Fruit fly (Drosophila melanogaster) whole organism, embryonic: Measurements from ENCODE around the gene Nup93-1.
A peak's percentile ranks its signal among the peaks of the same experiment; 100 is the strongest.

Experiments used
- Atf3 ChIP-seq: fragments of 200-800 bp; sonication (Bioruptor generic); optimal IDR thresholded peaks from 3 replicates; lab custom pipeline; 2016; ENCODE audit warnings: missing biosample characterization, missing genetic modification characterization
- Atf6 ChIP-seq: fragments of 200-800 bp; sonication (Bioruptor generic); IDR thresholded peaks from 2 replicates; pipeline ENCODE4 v1.3.6; 2022; ENCODE audit warnings: missing biosample characterization, missing genetic modification characterization
- CG10147 ChIP-seq: fragments of 200-800 bp; sonication (Bioruptor generic); optimal IDR thresholded peaks from 2 replicates; lab custom pipeline; 2019; ENCODE audit warnings: missing biosample characterization, mild to moderate bottlenecking, missing genetic modification characterization, moderate library complexity
- CG10274 ChIP-seq: fragments of 200-800 bp; sonication (Bioruptor generic); optimal IDR thresholded peaks from 3 replicates; lab custom pipeline; 2017; ENCODE audit warnings: missing biosample characterization, mild to moderate bottlenecking, missing genetic modification characterization
- CG10431 ChIP-seq: fragments of 200-800 bp; sonication (Bioruptor generic); optimal IDR thresholded peaks from 3 replicates; lab custom pipeline; 2018; ENCODE audit warnings: missing biosample characterization, mild to moderate bottlenecking, missing genetic modification characterization
- CG10979 ChIP-seq: fragments of 200-800 bp; sonication (Bioruptor generic); optimal IDR thresholded peaks from 2 replicates; lab custom pipeline; 2018; ENCODE audit warnings: missing biosample characterization, mild to moderate bottlenecking, missing genetic modification characterization, moderate library complexity
- CG11085 ChIP-seq: fragments of 200-800 bp; sonication (Bioruptor generic); IDR thresholded peaks from 2 replicates; pipeline ENCODE4 v1.3.6; 2022; ENCODE audit warnings: missing biosample characterization, missing genetic modification characterization
- CG12104 ChIP-seq: fragments of 200-800 bp; sonication (Bioruptor generic); optimal IDR thresholded peaks from 3 replicates; lab custom pipeline; 2016; ENCODE audit warnings: missing biosample characterization, missing genetic modification characterization
- CG12236 ChIP-seq: fragments of 200-800 bp; sonication (Bioruptor generic); optimal IDR thresholded peaks from 2 replicates; lab custom pipeline; 2016; ENCODE audit warnings: missing biosample characterization, missing genetic modification characterization
- CG15011 ChIP-seq: fragments of 200-800 bp; sonication (Bioruptor generic); optimal IDR thresholded peaks from 3 replicates; lab custom pipeline; 2018; ENCODE audit warnings: missing biosample characterization, mild to moderate bottlenecking, missing genetic modification characterization
- CG17912 ChIP-seq: fragments of 200-800 bp; sonication (Bioruptor generic); optimal IDR thresholded peaks from 2 replicates; lab custom pipeline; 2018; ENCODE audit warnings: missing biosample characterization, mild to moderate bottlenecking, missing genetic modification characterization
- CG18764 ChIP-seq: fragments of 200-800 bp; sonication (Bioruptor generic); optimal IDR thresholded peaks from 3 replicates; lab custom pipeline; 2016; ENCODE audit warnings: missing biosample characterization, missing genetic modification characterization
- CG2712 ChIP-seq: fragments of 200-800 bp; optimal IDR thresholded peaks from 3 replicates; lab custom pipeline; 2019; ENCODE audit warnings: missing biosample characterization, mild to moderate bottlenecking, missing genetic modification characterization, moderate library complexity
- CG2889 ChIP-seq: fragments of 200-800 bp; sonication (Bioruptor generic); IDR thresholded peaks from 3 replicates; pipeline ENCODE4 v1.3.6; 2022; ENCODE audit warnings: missing biosample characterization, missing genetic modification characterization
- CG30431 ChIP-seq: fragments of 200-800 bp; sonication (Bioruptor generic); optimal IDR thresholded peaks from 2 replicates; lab custom pipeline; 2017; ENCODE audit warnings: missing biosample characterization, missing genetic modification characterization
- CG34422 ChIP-seq: fragments of 200-800 bp; sonication (Bioruptor generic); IDR thresholded peaks from 3 replicates; pipeline ENCODE4 v1.3.6; 2022; ENCODE audit warnings: missing biosample characterization, missing genetic modification characterization
- CG3726 ChIP-seq: fragments of 200-800 bp; sonication (Bioruptor generic); IDR thresholded peaks from 3 replicates; pipeline ENCODE4, ENCODE4 v1.3.6; 2022; ENCODE audit warnings: missing biosample characterization, missing genetic modification characterization
- CG3838 ChIP-seq: fragments of 200-800 bp; sonication (Bioruptor generic); optimal IDR thresholded peaks from 3 replicates; lab custom pipeline; 2016; ENCODE audit warnings: missing biosample characterization, missing genetic modification characterization
- CG4360 ChIP-seq: fragments of 200-800 bp; sonication (Bioruptor generic); IDR thresholded peaks from 2 replicates; pipeline ENCODE4 v1.3.6; 2022; ENCODE audit warnings: missing biosample characterization, missing genetic modification characterization
- CG4617 ChIP-seq: fragments of 200-800 bp; sonication (Bioruptor generic); optimal IDR thresholded peaks from 3 replicates; lab custom pipeline; 2016; ENCODE audit warnings: missing biosample characterization, missing genetic modification characterization, borderline replicate concordance
- Camta ChIP-seq: fragments of 200-800 bp; sonication (Bioruptor generic); optimal IDR thresholded peaks from 2 replicates; lab custom pipeline; 2016; ENCODE audit warnings: missing biosample characterization, missing genetic modification characterization
- D ChIP-seq, 2 experiments: fragments of 200-800 bp in 1 of 2; fragments of >200 bp in 1 of 2; sonication (Bioruptor generic) in 1 of 2; optimal IDR thresholded peaks; 2 replicates in 1 of 2; 3 replicates in 1 of 2; lab custom pipeline; 2017; ENCODE audit warnings: mild to moderate bottlenecking in 1 of 2, missing biosample characterization in 1 of 2, missing genetic modification characterization in 1 of 2, missing genetic modification reagents in 1 of 2
- Dref ChIP-seq: fragments of 200-800 bp; sonication (Bioruptor generic); IDR thresholded peaks from 2 replicates; pipeline ENCODE4 v1.3.6; 2022; ENCODE audit warnings: missing biosample characterization, missing genetic modification characterization
- Drgx ChIP-seq: fragments of 200-800 bp; sonication (Bioruptor generic); IDR thresholded peaks from 2 replicates; pipeline ENCODE4 v1.3.6; 2022; ENCODE audit warnings: missing biosample characterization, missing genetic modification characterization
- E2f1 ChIP-seq: fragments of 200-800 bp; sonication (Bioruptor generic); IDR thresholded peaks from 2 replicates; pipeline ENCODE4 v1.3.6; 2022; ENCODE audit warnings: missing biosample characterization, missing genetic modification characterization
- Ets65A ChIP-seq: fragments of 200-800 bp; sonication (Bioruptor generic); peaks from one replicate; lab custom pipeline; 2016; ENCODE audit warnings: missing biosample characterization, missing genetic modification characterization
- Hr39 ChIP-seq: fragments of >200 bp; optimal IDR thresholded peaks from 2 replicates; lab custom pipeline; 2017
- MESR4 ChIP-seq: fragments of 200-800 bp; sonication (Bioruptor generic); optimal IDR thresholded peaks from 2 replicates; lab custom pipeline; 2018; ENCODE audit warnings: missing biosample characterization, mild to moderate bottlenecking, missing genetic modification characterization, moderate library complexity
- Med ChIP-seq: fragments of 200-800 bp; sonication (Bioruptor generic); peaks from one replicate; lab custom pipeline; 2016; ENCODE audit warnings: missing biosample characterization, missing genetic modification characterization, mild to moderate bottlenecking, inconsistent platforms, moderate library complexity
- NC2β ChIP-seq: fragments of 200-800 bp; sonication (Bioruptor generic); optimal IDR thresholded peaks from 2 replicates; lab custom pipeline; 2016; ENCODE audit warnings: missing biosample characterization, missing genetic modification characterization
- Usf ChIP-seq: fragments of 200-800 bp; sonication (Bioruptor generic); optimal IDR thresholded peaks from 2 replicates; lab custom pipeline; 2017; ENCODE audit warnings: missing genotype, missing biosample characterization, missing genetic modification characterization
- az2 ChIP-seq: fragments of 200-800 bp; sonication (Bioruptor generic); optimal IDR thresholded peaks from 3 replicates; lab custom pipeline; 2016; ENCODE audit warnings: missing biosample characterization, missing genetic modification characterization
- corto ChIP-seq: fragments of 200-800 bp; sonication (Bioruptor generic); optimal IDR thresholded peaks from 2 replicates; lab custom pipeline; 2016; ENCODE audit warnings: missing biosample characterization, mild to moderate bottlenecking, missing genetic modification characterization, moderate library complexity
- ems ChIP-seq: fragments of 200-800 bp; sonication (Bioruptor generic); optimal IDR thresholded peaks from 3 replicates; lab custom pipeline; 2016; ENCODE audit warnings: missing biosample characterization, missing genetic modification characterization
- gsb-n ChIP-seq: fragments of 200-800 bp; sonication (Bioruptor generic); optimal IDR thresholded peaks from 3 replicates; lab custom pipeline; 2018; ENCODE audit warnings: missing biosample characterization, mild to moderate bottlenecking, missing genetic modification characterization
- ham ChIP-seq: fragments of 200-800 bp; sonication (Bioruptor generic); IDR thresholded peaks from 2 replicates; pipeline ENCODE4 v1.3.6; 2022; ENCODE audit warnings: missing biosample characterization, missing genetic modification characterization
- ken ChIP-seq: fragments of 200-800 bp; sonication (Bioruptor generic); IDR thresholded peaks from 3 replicates; pipeline ENCODE4 v1.3.6; 2022; ENCODE audit warnings: missing biosample characterization, missing genetic modification characterization
- mam ChIP-seq: fragments of 200-800 bp; sonication (Bioruptor generic); optimal IDR thresholded peaks from 3 replicates; lab custom pipeline; 2016; ENCODE audit warnings: missing biosample characterization, missing genetic modification characterization
- onecut ChIP-seq: fragments of 200-800 bp; sonication (Bioruptor generic); IDR thresholded peaks from 2 replicates; pipeline ENCODE4 v1.3.6; 2022; ENCODE audit warnings: missing biosample characterization, missing genetic modification characterization
- p53 ChIP-seq: fragments of 200-800 bp; sonication (Bioruptor generic); optimal IDR thresholded peaks from 2 replicates; lab custom pipeline; 2016; ENCODE audit warnings: missing biosample characterization, missing genetic modification characterization
- pan ChIP-seq, 4 experiments: fragments of >200 bp in 3 of 4; fragments of 200-800 bp in 1 of 4; sonication (Bioruptor generic) in 1 of 4; optimal IDR thresholded peaks in 3 of 4; IDR thresholded peaks in 1 of 4; 2 replicates each; pipeline versions ENCODE4 v1.3.6 to Lab custom; 2017 to 2022; ENCODE audit warnings: missing biosample characterization in 2 of 4, missing genetic modification characterization in 2 of 4, mixed read lengths in 1 of 4
- pho ChIP-seq: fragments of 200-800 bp; sonication (Bioruptor generic); optimal IDR thresholded peaks from 2 replicates; lab custom pipeline; 2016; ENCODE audit warnings: missing biosample characterization, missing genetic modification characterization
- pnt ChIP-seq: fragments of 200-800 bp; sonication (Bioruptor generic); optimal IDR thresholded peaks from 3 replicates; lab custom pipeline; 2016; ENCODE audit warnings: missing biosample characterization, missing genetic modification characterization
- psq ChIP-seq: fragments of 200-800 bp; sonication (Bioruptor generic); optimal IDR thresholded peaks from 2 replicates; lab custom pipeline; 2017; ENCODE audit warnings: missing biosample characterization, missing genetic modification characterization
- run ChIP-seq: fragments of 200-800 bp; sonication (Bioruptor generic); optimal IDR thresholded peaks from 3 replicates; lab custom pipeline; 2018; ENCODE audit warnings: missing biosample characterization, mild to moderate bottlenecking, missing genetic modification characterization
- slbo ChIP-seq: fragments of 200-800 bp; sonication (Bioruptor generic); IDR thresholded peaks from 2 replicates; pipeline ENCODE4 v1.3.6; 2022; ENCODE audit warnings: missing biosample characterization, missing genetic modification characterization
- sqz ChIP-seq: fragments of 200-800 bp; sonication (Bioruptor generic); optimal IDR thresholded peaks from 3 replicates; lab custom pipeline; 2018; ENCODE audit warnings: missing biosample characterization, mild to moderate bottlenecking, missing genetic modification characterization
- tgo ChIP-seq: fragments of 200-800 bp; sonication (Bioruptor generic); IDR thresholded peaks from 3 replicates; pipeline ENCODE4 v1.3.6; 2022; ENCODE audit warnings: missing biosample characterization, missing genetic modification characterization
- tna ChIP-seq: fragments of 200-800 bp; sonication (Bioruptor generic); IDR thresholded peaks from 2 replicates; pipeline ENCODE4 v1.3.6; 2022; ENCODE audit warnings: missing biosample characterization, missing genetic modification characterization; ENCODE audit not compliant: partially characterized antibody
- usp ChIP-seq: fragments of >200 bp; optimal IDR thresholded peaks from 2 replicates; lab custom pipeline; 2017; ENCODE audit warnings: missing biosample characterization, missing genetic modification characterization
- zfh2 ChIP-seq: fragments of 200-800 bp; sonication (Bioruptor generic); optimal IDR thresholded peaks from 2 replicates; lab custom pipeline; 2016; ENCODE audit warnings: missing biosample characterization, missing genetic modification characterization

Nup93-1 gene

dm6 chrX:13838892-13839291 lies 16.3 kb downstream of the Nup93-1 start (continued):
- TF ChIP-seq ems (GFP tag; lab: Kevin White, UChicago) = peak; percentile 73
- TF ChIP-seq CG34422 (GFP tag; lab: Robert Waterston, UW) = peak; percentile 76
- TF ChIP-seq CG2712 (tag; lab: Kevin White, UChicago) = peak; percentile 66
- no peak for TF ChIP-seq MESR4 (GFP tag; lab: Kevin White, UChicago)
- peak; percentile 39 for TF ChIP-seq CG10147 (GFP tag; lab: Kevin White, UChicago)
- peak; percentile 73 for TF ChIP-seq slbo
- no peak for TF ChIP-seq Dref (GFP tag; lab: Robert Waterston, UW)
- TF ChIP-seq CG10979 (tag; lab: Kevin White, UChicago) = peak; percentile 63
- TF ChIP-seq CG30431 (GFP tag; lab: Kevin White, UChicago) = peak; percentile 55
- TF ChIP-seq ken = peak; percentile 70
- TF ChIP-seq Med (GFP tag; lab: Kevin White, UChicago) = peak; percentile 96
- TF ChIP-seq corto (GFP tag; lab: Kevin White, UChicago) = peak; percentile 77
- peak; percentile 59 for TF ChIP-seq onecut
- peak; percentile 15 for TF ChIP-seq CG15011 (GFP tag; lab: Kevin White, UChicago)
- no peak for TF ChIP-seq Hr39 (lab: Kevin White, UChicago)
- no peak for TF ChIP-seq usp (GFP tag; lab: Kevin White, UChicago)
- peak; percentile 65 for TF ChIP-seq pho (GFP tag; lab: Kevin White, UChicago)
- TF ChIP-seq Atf6 (GFP tag; lab: Robert Waterston, UW) = peak; percentile 62; the same call in 1 of the 2 replicates
- TF ChIP-seq sqz (GFP tag; lab: Kevin White, UChicago) = peak; percentile 33
- no peak for TF ChIP-seq psq (GFP tag; lab: Kevin White, UChicago)
- TF ChIP-seq run (tag; lab: Kevin White, UChicago) = peak; percentile 50
- TF ChIP-seq E2f1 (GFP tag; lab: Robert Waterston, UW) = peak; percentile 71
- peak; percentile 65 for TF ChIP-seq Camta (GFP tag; lab: Kevin White, UChicago)
- TF ChIP-seq CG2889 (GFP tag; lab: Robert Waterston, UW) = peak; percentile 65; the same call in 2 of the 3 replicates
- peak; percentile 42 for TF ChIP-seq CG12236 (GFP tag; lab: Kevin White, UChicago)
- peak; percentile 21; the same call in 1 of the 2 replicates for TF ChIP-seq ham
- peak; percentile 77 for TF ChIP-seq mam (GFP tag; lab: Kevin White, UChicago)
- no peak for TF ChIP-seq CG11085 (GFP tag; lab: Robert Waterston, UW)
- peak; percentile 45 for TF ChIP-seq CG12104 (GFP tag; lab: Kevin White, UChicago)
- TF ChIP-seq p53 (GFP tag; lab: Kevin White, UChicago) = peak; percentile 3
- TF ChIP-seq Atf3 (GFP tag; lab: Kevin White, UChicago) = peak; percentile 48
- peak; percentile 97 for TF ChIP-seq Ets65A (GFP tag; lab: Kevin White, UChicago)
- no peak for TF ChIP-seq CG4360 (GFP tag; lab: Robert Waterston, UW)
- no peak for TF ChIP-seq D (optimal IDR thresholded peaks at IDR 0.05; lab: Kevin White, UChicago)
- TF ChIP-seq D (GFP tag; optimal IDR thresholded peaks at IDR 0.05; lab: Kevin White, UChicago) = peak; percentile 59
- peak; percentile 44 for TF ChIP-seq gsb-n (tag; lab: Kevin White, UChicago)
- peak; percentile 19 for TF ChIP-seq CG18764 (GFP tag; lab: Kevin White, UChicago)
- TF ChIP-seq CG17912 (GFP tag; lab: Kevin White, UChicago) = no peak
- no peak for TF ChIP-seq CG10431 (GFP tag; lab: Kevin White, UChicago)
- peak; percentile 11 for TF ChIP-seq CG3838 (GFP tag; lab: Kevin White, UChicago)
- TF ChIP-seq CG10274 (GFP tag; lab: Kevin White, UChicago) = peak; percentile 46
- TF ChIP-seq tgo (GFP tag; lab: Robert Waterston, UW) = peak; percentile 69
- peak; percentile 66; the same call in 2 of the 3 replicates for TF ChIP-seq CG3726 (GFP tag; lab: Robert Waterston, UW)
- TF ChIP-seq Drgx (GFP tag; lab: Robert Waterston, UW) = peak; percentile 92
- TF ChIP-seq tna = no peak
- peak; percentile 77 for TF ChIP-seq az2 (GFP tag; lab: Kevin White, UChicago)
- TF ChIP-seq pan (optimal IDR thresholded peaks at IDR 0.05; lab: Kevin White, UChicago) = no peak
- peak in 1 of 2 experiments; percentile 85 for TF ChIP-seq pan (GFP tag; optimal IDR thresholded peaks at IDR 0.05 in 1 of 2, IDR thresholded peaks at IDR 0.05 in 1 of 2)
- TF ChIP-seq pnt (GFP tag; lab: Kevin White, UChicago) = peak; percentile 59
- TF ChIP-seq Usf (GFP tag; lab: Kevin White, UChicago) = peak; percentile 58
- TF ChIP-seq NC2β (GFP tag; lab: Kevin White, UChicago) = peak; percentile 61
- peak; percentile 82 for TF ChIP-seq zfh2 (GFP tag; lab: Kevin White, UChicago)
- TF ChIP-seq CG4617 (GFP tag; lab: Kevin White, UChicago) = peak; percentile 17
